In the genomic region with DNA sequence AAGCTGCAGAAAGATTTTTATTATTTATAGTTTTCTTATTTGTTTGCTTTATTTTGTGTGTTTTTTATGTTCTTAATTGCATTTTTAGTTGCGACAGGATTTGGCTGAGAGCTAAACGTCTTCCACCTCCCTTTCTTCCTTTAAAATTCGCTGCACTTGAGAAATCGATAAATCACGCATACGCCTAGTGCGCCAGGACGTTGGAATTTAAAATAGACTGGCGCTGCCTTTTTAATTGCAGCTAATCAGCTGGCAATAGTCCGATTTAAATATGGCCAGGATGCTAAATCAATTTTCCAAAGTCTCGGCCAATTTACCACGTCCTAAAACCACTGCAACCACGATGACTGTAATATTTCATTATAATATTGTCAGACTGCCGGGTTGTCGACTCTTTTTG, we compare ENCODE assay signal across 2 fruit fly cellular contexts.
TF ChIP-seq lines count a peak whose summit lies in the region.

No protein-coding gene starts in this region.

- TF ChIP-seq CTCF in whole organism, embryonic (GFP tag; optimal IDR thresholded peaks at IDR 0.05; lab: Kevin White, UChicago): no peak

TF ChIP-seq in whole organism, embryonic, 481 proteins besides CTCF, POLR2A, EP300 and RAD21:
- TF ChIP-seq sens (GFP tag; lab: Kevin White, UChicago) (peak; percentile 69), hbn (GFP tag; IDR thresholded peaks at IDR 0.05; lab: Robert Waterston, UW; ENCODE audit: partially characterized antibody) (0 out of 2 replicates have a peak, but pooled peaks have one; percentile 13), sob (GFP tag; IDR thresholded peaks at IDR 0.05; lab: Robert Waterston, UW) (no peak), Med (GFP tag; lab: Kevin White, UChicago) (peak; percentile 27), Hand (GFP tag; optimal IDR thresholded peaks at IDR 0.05; lab: Kevin White, UChicago) (no peak), onecut (GFP tag; IDR thresholded peaks at IDR 0.05; lab: Robert Waterston, UW) (peak; percentile 97), CG7372 (GFP tag; IDR thresholded peaks at IDR 0.05; lab: Robert Waterston, UW) (peak; percentile 79), CG10366 (GFP tag; IDR thresholded peaks at IDR 0.05; lab: Robert Waterston, UW) (no peak)

TF ChIP-seq in whole organism, prepupa, 60 proteins besides CTCF, POLR2A, EP300 and RAD21:
- TF ChIP-seq CG6276 (GFP tag; optimal IDR thresholded peaks at IDR 0.05; lab: Kevin White, UChicago) (no peak), Eip78C (GFP tag; lab: Kevin White, UChicago) (peak; percentile 38)
TF ChIP-seq in whole organism, prepupa: peak in this region for 1.
